Fruit fly (Drosophila melanogaster): ENCODE measurements around the gene CG9123.

Gene CG9123

DNA sequence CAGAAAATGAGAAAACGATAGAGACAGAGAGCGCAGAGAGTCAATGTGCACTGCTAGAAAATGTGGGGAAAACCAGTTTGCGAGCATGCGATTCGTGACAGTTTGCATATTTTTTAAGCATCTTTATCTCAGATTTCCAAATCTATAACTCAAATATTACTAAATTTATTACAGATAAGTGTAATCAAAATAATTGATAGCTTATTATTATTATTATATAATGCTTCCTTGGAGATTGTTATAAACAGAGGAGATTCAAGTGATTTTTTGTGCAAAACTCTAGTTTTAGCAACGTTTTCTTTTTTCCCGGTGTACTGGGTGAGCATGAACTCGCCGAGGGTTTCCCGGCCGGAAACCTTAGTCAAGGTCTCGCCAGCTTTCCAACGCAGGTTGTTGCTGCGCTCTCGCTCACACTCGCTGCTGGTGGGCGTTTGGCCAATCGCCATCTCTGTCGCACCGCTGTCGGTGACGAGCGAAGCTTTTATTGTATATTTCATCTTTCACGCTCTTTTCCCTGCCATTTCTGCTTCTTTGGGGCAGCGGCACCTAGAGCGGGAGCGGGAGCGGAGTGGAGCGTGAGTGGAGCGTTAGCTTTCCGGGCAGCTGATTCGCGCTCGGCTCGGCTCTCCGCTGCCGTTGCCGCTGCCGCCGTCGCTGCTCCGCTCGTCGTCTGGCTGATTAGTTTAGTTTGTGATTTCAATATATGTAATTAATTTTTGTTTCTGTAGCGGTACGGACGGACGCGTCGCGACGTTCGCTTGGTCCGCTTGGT lies 43.4 kb downstream of the CG9123 start (continued):
- TF ChIP-seq Rel (GFP tag; optimal IDR thresholded peaks at IDR 0.05), result no peak
- TF ChIP-seq Rel (tag; optimal IDR thresholded peaks at IDR 0.05), result peak; percentile 92
- peak in 1 of 2 experiments; percentile 92 for TF ChIP-seq foxo (GFP tag; optimal IDR thresholded peaks at IDR 0.05)
- TF ChIP-seq h (GFP tag; optimal IDR thresholded peaks at IDR 0.05), result peak; percentile 75
- TF ChIP-seq Hr78 (GFP tag; optimal IDR thresholded peaks at IDR 0.05), result no peak
- peak; percentile 29 for TF ChIP-seq woc (GFP tag; optimal IDR thresholded peaks at IDR 0.05)
- no peak for TF ChIP-seq Hr83 (GFP tag; optimal IDR thresholded peaks at IDR 0.05; ENCODE audit: poor library complexity, severe bottlenecking)
- peak; percentile 95 for TF ChIP-seq sv (GFP tag; optimal IDR thresholded peaks at IDR 0.05)
- peak; percentile 4 to 49 for TF ChIP-seq dl (GFP tag; optimal IDR thresholded peaks at IDR 0.05; ENCODE audit: insufficient read depth in 1 of 2, partially characterized antibody in 2 of 2)
- TF ChIP-seq br (GFP tag; optimal IDR thresholded peaks at IDR 0.05), result peak; percentile 50
- TF ChIP-seq Myc (optimal IDR thresholded peaks at IDR 0.05), result no peak
- TF ChIP-seq N (GFP tag; optimal IDR thresholded peaks at IDR 0.05), result no peak
- TF ChIP-seq Hnf4 (GFP tag; optimal IDR thresholded peaks at IDR 0.05), result peak; percentile 49

- TF ChIP-seq Rel (GFP tag; optimal IDR thresholded peaks at IDR 0.05) (no peak), Rel (tag; optimal IDR thresholded peaks at IDR 0.05) (peak; percentile 97), h (GFP tag; optimal IDR thresholded peaks at IDR 0.05) (no peak), Jra (GFP tag; optimal IDR thresholded peaks at IDR 0.05) (no peak), sage (GFP tag; optimal IDR thresholded peaks at IDR 0.05) (no peak), rgr (GFP tag; optimal IDR thresholded peaks at IDR 0.05) (no peak)
Measured at dm6 chrX:15297963-15298297, 44.0 kb downstream of the CG9123 start.

DNA sequence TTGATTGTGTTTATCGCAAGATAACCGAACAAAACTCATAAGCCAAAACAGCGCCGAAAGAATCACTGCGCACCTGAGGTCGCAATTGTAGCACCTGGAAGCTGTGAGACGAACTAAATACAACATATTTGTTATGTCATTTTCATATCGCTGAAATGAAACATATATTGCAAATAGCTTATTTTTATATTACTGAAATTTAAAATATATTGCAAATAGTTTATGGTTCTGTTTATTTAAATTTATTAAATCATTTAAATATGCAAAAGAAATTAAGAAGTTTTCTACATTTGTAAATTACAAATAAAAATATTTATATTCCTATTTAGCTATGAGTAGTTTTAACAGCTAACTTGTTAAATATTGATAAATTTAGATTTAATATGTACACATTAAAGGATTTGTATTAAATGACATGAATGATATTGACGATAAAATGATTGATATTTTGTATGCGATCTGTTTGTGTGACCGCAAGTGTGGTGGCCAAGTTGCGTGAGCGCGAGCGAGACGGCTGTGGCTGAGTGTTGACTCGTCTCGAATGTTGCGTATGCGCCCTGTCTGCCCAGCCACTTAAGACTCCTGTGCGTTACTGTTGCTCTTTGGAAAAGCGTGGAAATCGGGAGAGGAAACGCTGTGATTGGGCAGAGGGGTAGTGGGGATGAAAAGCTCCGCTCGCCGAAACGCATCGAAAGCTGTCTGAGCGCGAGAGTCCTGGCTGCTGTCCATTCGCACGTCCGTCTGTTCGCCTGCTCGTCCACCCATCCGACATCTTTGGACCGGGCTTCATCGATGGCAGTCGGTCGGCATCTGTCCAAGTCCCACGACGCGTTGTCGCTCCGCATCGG lies 44.7 kb downstream of the CG9123 start, which contains the start of gene gce:
Gene gce (plus strand): TSS at position 798 of the 848 bp plus-strand sequence.
- TF ChIP-seq Sp1 (GFP tag; optimal IDR thresholded peaks at IDR 0.05), result peak; percentile 52
- no peak for TF ChIP-seq dsf (GFP tag; optimal IDR thresholded peaks at IDR 0.05; ENCODE audit: borderline replicate concordance)
- no peak for TF ChIP-seq CrebA (GFP tag; optimal IDR thresholded peaks at IDR 0.05; ENCODE audit: borderline replicate concordance)
- peak; percentile 6 for TF ChIP-seq psq (GFP tag; optimal IDR thresholded peaks at IDR 0.05)
- TF ChIP-seq Dfd (GFP tag; optimal IDR thresholded peaks at IDR 0.05), result no peak
- no peak for TF ChIP-seq ey (GFP tag; optimal IDR thresholded peaks at IDR 0.05)
- no peak for TF ChIP-seq brk (GFP tag; optimal IDR thresholded peaks at IDR 0.05)
- TF ChIP-seq h (GFP tag; optimal IDR thresholded peaks at IDR 0.05), result no peak
- no peak for TF ChIP-seq Mio (GFP tag; optimal IDR thresholded peaks at IDR 0.05)
- no peak for TF ChIP-seq pan (optimal IDR thresholded peaks at IDR 0.05)
- no peak for TF ChIP-seq Rel (GFP tag; optimal IDR thresholded peaks at IDR 0.05)
- TF ChIP-seq Rel (tag; optimal IDR thresholded peaks at IDR 0.05), result no peak
- TF ChIP-seq Hnf4 (GFP tag; optimal IDR thresholded peaks at IDR 0.05), result no peak
- TF ChIP-seq Myc (optimal IDR thresholded peaks at IDR 0.05), result no peak
- peak; percentile 42 for TF ChIP-seq HLH106 (tag; optimal IDR thresholded peaks at IDR 0.05)
- TF ChIP-seq foxo (GFP tag; optimal IDR thresholded peaks at IDR 0.05), result peak in 1 of 2 experiments; percentile 46
- TF ChIP-seq sage (GFP tag; optimal IDR thresholded peaks at IDR 0.05), result no peak
- TF ChIP-seq lola (GFP tag; optimal IDR thresholded peaks at IDR 0.05), result no peak
- TF ChIP-seq CG32264 (GFP tag; optimal IDR thresholded peaks at IDR 0.05), result no peak
- no peak for TF ChIP-seq Vsx2 (GFP tag; optimal IDR thresholded peaks at IDR 0.05; ENCODE audit: partially characterized antibody)
- peak; percentile 20 for TF ChIP-seq OdsH (GFP tag; optimal IDR thresholded peaks at IDR 0.05)
- no peak for TF ChIP-seq jim (GFP tag; optimal IDR thresholded peaks at IDR 0.05)
- TF ChIP-seq sv (GFP tag; optimal IDR thresholded peaks at IDR 0.05), result peak; percentile 10
- TF ChIP-seq GATAd (GFP tag; optimal IDR thresholded peaks at IDR 0.05), result no peak
- TF ChIP-seq Jra (GFP tag; optimal IDR thresholded peaks at IDR 0.05), result no peak
- no peak for TF ChIP-seq usp (GFP tag; optimal IDR thresholded peaks at IDR 0.05)
- TF ChIP-seq Dif (GFP tag; optimal IDR thresholded peaks at IDR 0.05; ENCODE audit: partially characterized antibody), result peak; percentile 1
- peak; percentile 33 for TF ChIP-seq rgr (GFP tag; optimal IDR thresholded peaks at IDR 0.05)
- TF ChIP-seq br (GFP tag; optimal IDR thresholded peaks at IDR 0.05), result no peak
- TF ChIP-seq Hr78 (GFP tag; optimal IDR thresholded peaks at IDR 0.05), result no peak
- TF ChIP-seq Hr83 (GFP tag; optimal IDR thresholded peaks at IDR 0.05; ENCODE audit: poor library complexity, severe bottlenecking), result no peak
- no peak for TF ChIP-seq CG9705 (GFP tag; optimal IDR thresholded peaks at IDR 0.05)
- no peak for TF ChIP-seq N (GFP tag; optimal IDR thresholded peaks at IDR 0.05)
- no peak for TF ChIP-seq woc (GFP tag; optimal IDR thresholded peaks at IDR 0.05)
- no peak for TF ChIP-seq dmrt93B (GFP tag; optimal IDR thresholded peaks at IDR 0.05)
- no peak for TF ChIP-seq Abd-B (GFP tag; optimal IDR thresholded peaks at IDR 0.05)
- TF ChIP-seq tai (GFP tag; optimal IDR thresholded peaks at IDR 0.05), result no peak
- no peak for TF ChIP-seq dl (GFP tag; optimal IDR thresholded peaks at IDR 0.05; ENCODE audit: insufficient read depth in 1 of 2, partially characterized antibody in 2 of 2)
- no peak for TF ChIP-seq fru (GFP tag; optimal IDR thresholded peaks at IDR 0.05)
